Worm (Caenorhabditis elegans): ENCODE measurements around the gene ubc-26.

DNA sequence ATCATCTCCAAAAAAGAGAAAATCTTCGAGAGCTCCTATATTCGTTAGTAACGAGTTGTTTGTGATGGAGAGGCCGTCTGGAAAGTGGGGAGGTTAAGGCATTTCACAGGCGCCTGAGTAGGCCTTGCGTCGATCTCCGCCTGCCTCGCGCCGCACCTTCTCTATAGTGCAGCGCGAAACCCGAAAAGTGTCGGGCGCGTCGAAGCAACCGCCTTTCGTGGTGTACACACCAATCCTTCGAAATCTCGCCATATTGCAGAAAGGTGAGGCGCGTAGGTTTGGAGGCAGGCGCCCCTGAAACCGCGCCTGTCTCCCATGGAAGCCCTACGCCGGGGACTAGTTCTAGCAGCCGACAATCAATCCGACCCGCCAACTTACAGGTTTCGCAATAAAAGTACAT, 29.7 kb upstream of the ubc-26 start:
- TF ChIP-seq unc-62 (GFP tag; optimal IDR thresholded peaks at IDR 0.05) (no peak), nhr-28 (tag; optimal IDR thresholded peaks at IDR 0.05) (no peak), tbx-2 (tag; optimal IDR thresholded peaks at IDR 0.05) (no peak), nhr-23 (tag; optimal IDR thresholded peaks at IDR 0.05) (no peak), snpc-4 (tag; optimal IDR thresholded peaks at IDR 0.05) (no peak), zag-1 (tag; optimal IDR thresholded peaks at IDR 0.05) (no peak), skn-1 (tag; optimal IDR thresholded peaks at IDR 0.05) (no peak), sea-2 (GFP tag; optimal IDR thresholded peaks at IDR 0.05) (no peak), ztf-4 (tag; optimal IDR thresholded peaks at IDR 0.05) (no peak)

Data from whole organism, L3 larva.